Worm (Caenorhabditis elegans) whole organism, early embryonic: ENCODE data around the gene W01D2.6.

Source experiments
- B0310.2 ChIP-seq: sonication (generic microtip); optimal IDR thresholded peaks from 2 replicates; lab custom pipeline; 2016; ENCODE audit warnings: mild to moderate bottlenecking, missing genetic modification characterization, missing compliant biosample characterization
- aly-1 ChIP-seq: sonication (generic microtip); optimal IDR thresholded peaks from 2 replicates; lab custom pipeline; 2016; ENCODE audit warnings: missing genetic modification characterization, missing compliant biosample characterization
- ama-1 ChIP-seq: fragments of 150-350 bp; optimal IDR thresholded peaks from 2 replicates; lab custom pipeline; 2014
- ceh-13 ChIP-seq: fragments of 200-800 bp; sonication (Bioruptor generic); optimal IDR thresholded peaks from 2 replicates; lab custom pipeline; 2018; ENCODE audit warnings: mild to moderate bottlenecking, missing genetic modification characterization, missing compliant biosample characterization
- ceh-36 ChIP-seq: sonication (generic microtip); optimal IDR thresholded peaks from 2 replicates; lab custom pipeline; 2016; ENCODE audit warnings: missing genetic modification characterization, inconsistent platforms, missing compliant biosample characterization
- ets-7 ChIP-seq: sonication (generic microtip); optimal IDR thresholded peaks from 2 replicates; lab custom pipeline; 2016; ENCODE audit warnings: missing genotype, missing genetic modification characterization, missing compliant biosample characterization
- flt-1 ChIP-seq: fragments of 200-800 bp; sonication (Bioruptor generic); IDR thresholded peaks from 2 replicates; pipeline ENCODE4 v1.3.6; 2022; ENCODE audit warnings: missing genetic modification characterization, missing compliant biosample characterization
- hmbx-1 ChIP-seq: sonication (generic microtip); optimal IDR thresholded peaks from 2 replicates; lab custom pipeline; 2016; ENCODE audit warnings: mild to moderate bottlenecking, missing genetic modification characterization, missing compliant biosample characterization
- pes-1 ChIP-seq: fragments of 200-800 bp; sonication (Bioruptor generic); IDR thresholded peaks from 2 replicates; pipeline ENCODE4 v1.3.6; 2022; ENCODE audit warnings: missing genetic modification reagents, missing genetic modification characterization, missing compliant biosample characterization
- scrt-1 ChIP-seq: fragments of 200-800 bp; sonication (Bioruptor generic); IDR thresholded peaks from 2 replicates; pipeline ENCODE4 v1.3.6; 2022; ENCODE audit warnings: missing genetic modification characterization, missing compliant biosample characterization
- sea-1 ChIP-seq: fragments of 200-800 bp; sonication (Bioruptor generic); conservative IDR thresholded peaks from 2 replicates; pipeline ENCODE4 v1.3.6; 2022; ENCODE audit warnings: missing genetic modification characterization, missing compliant biosample characterization
- tbx-11 ChIP-seq: fragments of 200-800 bp; sonication (Bioruptor generic); IDR thresholded peaks from 2 replicates; pipeline ENCODE4 v1.3.6; 2022; ENCODE audit warnings: missing genetic modification characterization, missing compliant biosample characterization
- tbx-37 ChIP-seq: fragments of 200-800 bp; sonication (Bioruptor generic); conservative IDR thresholded peaks from 2 replicates; pipeline ENCODE4 v1.3.6; 2022; ENCODE audit warnings: missing genetic modification reagents, missing genetic modification characterization, missing compliant biosample characterization

DNA sequence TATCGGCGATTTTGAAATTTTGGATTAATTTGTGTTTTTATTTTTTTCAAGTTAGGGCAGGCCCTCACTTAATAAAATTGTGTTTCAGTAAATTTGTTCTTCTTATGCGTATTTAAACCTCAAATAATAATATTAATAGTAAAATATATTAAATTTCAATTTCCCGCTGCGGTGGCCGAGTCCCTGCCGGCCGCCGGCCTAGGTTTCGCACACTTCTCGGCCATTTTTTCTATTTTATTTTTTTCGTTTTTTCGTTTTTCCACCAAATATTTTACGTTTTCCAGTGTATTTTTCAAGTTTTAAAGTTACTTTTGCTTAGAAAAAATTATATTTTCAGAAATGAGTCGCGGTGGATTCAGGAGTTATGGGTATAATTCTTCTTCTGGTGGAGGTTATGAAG, 48.1 kb downstream of the W01D2.6 start, which contains the start of gene rbm-28:
- TF ChIP-seq ama-1 (lab: Kevin White, UChicago) (no peak), ceh-36 (tag; lab: Kevin White, UChicago) (no peak), B0310.2 (tag; lab: Kevin White, UChicago) (no peak), sea-1 (GFP tag; lab: Robert Waterston, UW) (no peak), ceh-13 (GFP tag; lab: Kevin White, UChicago) (no peak), tbx-37 (GFP tag; lab: Robert Waterston, UW) (peak; percentile 62; the same call in 1 of the 2 replicates), tbx-11 (GFP tag; lab: Robert Waterston, UW) (no peak), scrt-1 (GFP tag; lab: Robert Waterston, UW) (no peak), hmbx-1 (tag; lab: Kevin White, UChicago) (no peak), flt-1 (GFP tag; lab: Robert Waterston, UW) (no peak), pes-1 (GFP tag; lab: Robert Waterston, UW) (peak; percentile 67; the same call in 1 of the 2 replicates), aly-1 (tag; lab: Kevin White, UChicago) (no peak), ets-7 (tag; lab: Kevin White, UChicago) (no peak)
